Worm (Caenorhabditis elegans) whole organism, L2 larva: ENCODE results near the gene pals-32.

Source experiments
- R02D3.7 ChIP-seq: fragments of 150-350 bp; optimal IDR thresholded peaks from 2 replicates; lab custom pipeline; 2014; ENCODE audit warnings: missing biosample characterization, missing genetic modification characterization
- ama-1 ChIP-seq: fragments of 150-350 bp; optimal IDR thresholded peaks from 2 replicates; lab custom pipeline; 2018; ENCODE audit warnings: inconsistent platforms
- ceh-82 ChIP-seq: fragments of 150-350 bp; optimal IDR thresholded peaks from 2 replicates; lab custom pipeline; 2014; ENCODE audit warnings: missing biosample characterization, missing genetic modification characterization
- crh-2 ChIP-seq: sonication (generic microtip); optimal IDR thresholded peaks from 2 replicates; lab custom pipeline; 2017; ENCODE audit warnings: missing biosample characterization, missing genetic modification characterization
- egl-27 ChIP-seq: sonication (generic microtip); optimal IDR thresholded peaks from 3 replicates; lab custom pipeline; 2017; ENCODE audit warnings: missing biosample characterization, missing genetic modification reagents, missing genetic modification characterization
- elt-1 ChIP-seq: fragments of 150-350 bp; optimal IDR thresholded peaks from 2 replicates; lab custom pipeline; 2014; ENCODE audit warnings: missing biosample characterization, missing genetic modification characterization
- elt-3 ChIP-seq: sonication (generic microtip); optimal IDR thresholded peaks from 2 replicates; lab custom pipeline; 2017; ENCODE audit warnings: missing biosample characterization, missing genetic modification characterization
- fos-1 ChIP-seq: fragments of 150-350 bp; optimal IDR thresholded peaks from 2 replicates; lab custom pipeline; 2014; ENCODE audit warnings: missing biosample characterization, missing genetic modification characterization
- lin-11 ChIP-seq: fragments of 150-350 bp; sonication (generic microtip); optimal IDR thresholded peaks from 2 replicates; lab custom pipeline; 2014; ENCODE audit warnings: missing biosample characterization, missing genetic modification characterization, inconsistent platforms, mixed read lengths
- lin-13 ChIP-seq: fragments of 150-350 bp; optimal IDR thresholded peaks from 2 replicates; lab custom pipeline; 2014; ENCODE audit warnings: missing biosample characterization, missing genetic modification reagents, missing genetic modification characterization
- nhr-237 ChIP-seq: fragments of 150-350 bp; optimal IDR thresholded peaks from 2 replicates; lab custom pipeline; 2014; ENCODE audit warnings: missing biosample characterization, missing genetic modification characterization
- nhr-77 ChIP-seq: fragments of 150-350 bp; optimal IDR thresholded peaks from 2 replicates; lab custom pipeline; 2014; ENCODE audit warnings: missing biosample characterization, missing genetic modification characterization
- unc-39 ChIP-seq: fragments of 150-350 bp; optimal IDR thresholded peaks from 2 replicates; lab custom pipeline; 2014; ENCODE audit warnings: missing biosample characterization, missing genetic modification characterization

ce11 chrV:2848290-2848937, 48.0 kb upstream of the pals-32 start, which contains the start of gene srj-49:
- TF ChIP-seq ama-1 (lab: Kevin White, UChicago) (no peak), elt-3 (no peak), egl-27 (no peak), R02D3.7 (tag; lab: Kevin White, UChicago) (no peak), crh-2 (tag; lab: Kevin White, UChicago) (no peak), lin-13 (no peak), elt-1 (tag; lab: Kevin White, UChicago) (no peak), lin-11 (tag; lab: Kevin White, UChicago) (no peak), fos-1 (tag; lab: Kevin White, UChicago) (peak; percentile 65), nhr-77 (no peak), unc-39 (no peak), nhr-237 (no peak), ceh-82 (tag; lab: Kevin White, UChicago) (no peak)
